Worm (Caenorhabditis elegans): Measurements from ENCODE around the gene R07B1.11.

DNA sequence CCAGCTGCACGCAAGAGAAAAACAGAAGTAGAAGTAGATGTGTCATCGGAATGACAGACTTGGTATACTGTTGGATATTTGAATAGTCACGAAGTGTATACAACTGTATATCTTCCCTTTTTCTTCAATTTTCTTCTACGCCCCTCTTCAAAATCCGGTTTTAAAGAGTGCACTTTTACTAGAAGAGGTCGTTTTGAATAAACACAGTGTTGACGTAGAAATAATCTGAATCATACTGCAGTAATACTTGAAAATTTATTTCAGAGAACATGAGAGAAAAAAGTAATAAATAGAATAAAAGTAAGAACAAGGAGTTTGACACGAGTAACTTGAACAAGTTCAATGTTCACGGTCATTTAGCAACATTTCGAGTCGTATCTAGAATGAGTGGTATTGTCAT is 15.8 kb downstream of the R07B1.11 start, which contains the start of gene R07B1.8:
- TF ChIP-seq hlh-13 (GFP tag; optimal IDR thresholded peaks at IDR 0.05) (no peak), dve-1 (tag; optimal IDR thresholded peaks at IDR 0.05) (no peak), npax-4 (tag; optimal IDR thresholded peaks at IDR 0.05) (no peak), pqm-1 (tag; optimal IDR thresholded peaks at IDR 0.05) (no peak), ztf-16 (tag; optimal IDR thresholded peaks at IDR 0.05) (no peak), nhr-11 (tag; optimal IDR thresholded peaks at IDR 0.05) (no peak)

All from whole organism, late embryonic.